Worm (Caenorhabditis elegans): ENCODE data around the gene pqn-18.

- TF ChIP-seq unc-39 (tag; optimal IDR thresholded peaks at IDR 0.05) (no peak), nhr-12 (tag; optimal IDR thresholded peaks at IDR 0.05) (no peak), nhr-77 (tag; optimal IDR thresholded peaks at IDR 0.05) (no peak), R02D3.7 (tag; optimal IDR thresholded peaks at IDR 0.05) (no peak), nhr-11 (tag; optimal IDR thresholded peaks at IDR 0.05) (peak; percentile 50), unc-62 (GFP tag; optimal IDR thresholded peaks at IDR 0.05) (peak; percentile 21)
These were observed 30.7 kb upstream of the pqn-18 start, which contains the start of gene bcat-1 for ce11 chrX:12876795-12877530.

All from whole organism, L3 larva.